Worm (Caenorhabditis elegans): ENCODE measurements around the gene F52D10.2.

Gene F52D10.2

ce11 chrX:11617387-11617786 lies 25.9 kb upstream of the F52D10.2 start, which contains the start of gene F52D10.4:
TSS of gene F52D10.4 (plus strand) at chrX:11617470.
- TF ChIP-seq D1046.2 (GFP tag; IDR thresholded peaks at IDR 0.05) (no peak), unc-62 (GFP tag; optimal IDR thresholded peaks at IDR 0.05 in 1 of 2) (peak in 1 of 2 experiments; percentile 62), unc-62 (tag; optimal IDR thresholded peaks at IDR 0.05) (no peak), snpc-4 (tag; optimal IDR thresholded peaks at IDR 0.05) (no peak), lin-13 (GFP tag; optimal IDR thresholded peaks at IDR 0.05) (no peak), lin-1 (GFP tag; IDR thresholded peaks at IDR 0.05) (no peak), ZK546.5 (tag; optimal IDR thresholded peaks at IDR 0.05) (no peak)

- no peak for TF ChIP-seq nhr-28 (tag; optimal IDR thresholded peaks at IDR 0.05)
- TF ChIP-seq unc-130 (GFP tag; optimal IDR thresholded peaks at IDR 0.05) = no peak
- peak in 1 of 2 experiments; percentile 71 for TF ChIP-seq daf-16 (GFP tag; optimal IDR thresholded peaks at IDR 0.05)
- TF ChIP-seq daf-16 (tag; optimal IDR thresholded peaks at IDR 0.05) = no peak
- peak; percentile 24 for TF ChIP-seq T20F7.1 (GFP tag; optimal IDR thresholded peaks at IDR 0.05)
- no peak for TF ChIP-seq F10B5.3 (tag; optimal IDR thresholded peaks at IDR 0.05)
- peak; percentile 60 for TF ChIP-seq nhr-48 (tag; optimal IDR thresholded peaks at IDR 0.05)
- TF ChIP-seq lin-38 (GFP tag; IDR thresholded peaks at IDR 0.05) = no peak
- no peak for TF ChIP-seq R02D3.7 (tag; optimal IDR thresholded peaks at IDR 0.05)
- no peak for TF ChIP-seq fkh-10 (GFP tag; optimal IDR thresholded peaks at IDR 0.05)
- no peak for TF ChIP-seq cey-2 (tag; optimal IDR thresholded peaks at IDR 0.05; ENCODE audit: borderline replicate concordance, insufficient read depth)
- TF ChIP-seq dve-1 (tag; optimal IDR thresholded peaks at IDR 0.05; ENCODE audit: insufficient read depth) = peak; percentile 64
- peak; percentile 81 for TF ChIP-seq dmd-6 (GFP tag; IDR thresholded peaks at IDR 0.05)
Measured at ce11 chrX:11608110-11608759, 16.7 kb upstream of the F52D10.2 start.

- TF ChIP-seq duxl-1 (tag; optimal IDR thresholded peaks at IDR 0.05; ENCODE audit: poor library complexity) = no peak
- no peak for TF ChIP-seq aly-2 (tag; optimal IDR thresholded peaks at IDR 0.05)
- TF ChIP-seq daf-16 (GFP tag; optimal IDR thresholded peaks at IDR 0.05) = no peak
- TF ChIP-seq daf-16 (tag; optimal IDR thresholded peaks at IDR 0.05) = no peak
- TF ChIP-seq mdt-29 (GFP tag; IDR thresholded peaks at IDR 0.05) = no peak
- TF ChIP-seq ceh-32 (tag; optimal IDR thresholded peaks at IDR 0.05; ENCODE audit: poor library complexity) = no peak
- TF ChIP-seq vab-7 (GFP tag; IDR thresholded peaks at IDR 0.05) = no peak
- TF ChIP-seq ztf-11 (tag; optimal IDR thresholded peaks at IDR 0.05) = no peak
- no peak for TF ChIP-seq jun-1 (tag; optimal IDR thresholded peaks at IDR 0.05)
- TF ChIP-seq nhr-6 (tag; optimal IDR thresholded peaks at IDR 0.05) = no peak
- TF ChIP-seq snpc-1.2 (GFP tag; IDR thresholded peaks at IDR 0.05) = no peak
- TF ChIP-seq dve-1 (tag; optimal IDR thresholded peaks at IDR 0.05; ENCODE audit: insufficient read depth) = no peak
- TF ChIP-seq daf-19 (GFP tag; conservative IDR thresholded peaks at IDR 0.05) = no peak
Measured at ce11 chrX:11607500-11607823, 15.9 kb upstream of the F52D10.2 start.

ce11 chrX:11606815-11607499 lies 15.4 kb upstream of the F52D10.2 start:
- TF ChIP-seq jun-1 (tag; optimal IDR thresholded peaks at IDR 0.05) = no peak
- TF ChIP-seq duxl-1 (tag; optimal IDR thresholded peaks at IDR 0.05; ENCODE audit: poor library complexity) = no peak
- 0 out of 2 replicates have a peak, but pooled peaks have one; percentile 31 for TF ChIP-seq tra-1 (GFP tag; IDR thresholded peaks at IDR 0.05)
- no peak for TF ChIP-seq nhr-111 (GFP tag; optimal IDR thresholded peaks at IDR 0.05)
- TF ChIP-seq aha-1 (tag) = peak; percentile 13

Data from whole organism, L4 larva.